Worm (Caenorhabditis elegans) whole organism, young adult: ENCODE data around the gene npp-25.

Experiments used
- T26A5.8 ChIP-seq: sonication (generic microtip); optimal IDR thresholded peaks from 2 replicates; lab custom pipeline; 2016; ENCODE audit warnings: missing genetic modification characterization, missing compliant biosample characterization
- ceh-40 ChIP-seq: fragments of 200-800 bp; sonication (Bioruptor generic); IDR thresholded peaks from 2 replicates; pipeline ENCODE4 v1.3.6; 2022; ENCODE audit warnings: missing genetic modification characterization, missing compliant biosample characterization
- let-526 ChIP-seq: fragments of 200-800 bp; sonication (Bioruptor generic); IDR thresholded peaks from 2 replicates; pipeline ENCODE4 v1.3.6; 2022; ENCODE audit warnings: missing genetic modification reagents, missing genetic modification characterization, missing compliant biosample characterization
- lin-35 ChIP-seq, 3 experiments: fragments of 150-350 bp in 2 of 3; sonication (generic microtip) in 1 of 3; optimal IDR thresholded peaks; 2 replicates each; lab custom pipeline; 2014 to 2018; ENCODE audit warnings: missing biosample characterization in 3 of 3, missing genetic modification characterization in 3 of 3, missing genetic modification reagents in 3 of 3
- zfh-2 ChIP-seq: fragments of 200-800 bp; sonication (Bioruptor generic); conservative IDR thresholded peaks from 2 replicates; pipeline ENCODE4 v1.3.6; 2022; ENCODE audit warnings: missing genetic modification reagents, missing genetic modification characterization, missing compliant biosample characterization

- no peak for TF ChIP-seq T26A5.8 (tag; lab: Kevin White, UChicago)
- TF ChIP-seq let-526 (GFP tag; lab: Robert Waterston, UW): no peak
- no peak for TF ChIP-seq lin-35 (GFP tag; optimal IDR thresholded peaks at IDR 0.05; lab: Kevin White, UChicago)
- peak; percentile 62 for TF ChIP-seq zfh-2 (GFP tag; lab: Robert Waterston, UW)
- TF ChIP-seq ceh-40 (GFP tag; lab: Robert Waterston, UW): no peak
These were observed 42.5 kb upstream of the npp-25 start for ce11 chrIII:12968330-12968729.
